Worm (Caenorhabditis elegans): ENCODE data around the gene K02G10.15.

DNA sequence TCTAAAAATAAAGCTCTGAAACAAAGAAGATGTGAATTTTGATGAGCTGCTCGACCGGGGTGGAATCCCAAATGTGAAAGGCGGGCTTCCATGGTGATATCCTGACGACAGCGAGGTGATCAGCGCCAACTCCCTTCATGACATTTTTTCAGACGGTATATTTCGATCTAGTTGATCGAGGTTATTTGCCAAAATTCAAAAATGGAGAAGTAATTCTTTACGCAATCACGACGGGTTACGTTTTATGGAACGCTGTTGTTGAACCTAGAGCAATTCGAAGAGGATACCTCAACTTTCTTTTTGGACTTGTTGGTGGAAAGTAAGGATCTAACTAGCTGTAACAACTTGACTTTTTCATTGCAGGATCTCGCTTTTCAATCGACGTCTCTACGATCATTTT, 5.8 kb downstream of the K02G10.15 start:
- TF ChIP-seq scrt-1 (GFP tag; IDR thresholded peaks at IDR 0.05) (no peak), ama-1 (optimal IDR thresholded peaks at IDR 0.05) (no peak), F13C5.2 (tag; optimal IDR thresholded peaks at IDR 0.05) (no peak), tbx-37 (GFP tag; conservative IDR thresholded peaks at IDR 0.05) (no peak), sea-1 (GFP tag; conservative IDR thresholded peaks at IDR 0.05) (no peak), hnd-1 (tag; optimal IDR thresholded peaks at IDR 0.05) (no peak)

Data from whole organism, early embryonic.